Worm (Caenorhabditis elegans): ENCODE measurements around the gene F44F4.3.

DNA sequence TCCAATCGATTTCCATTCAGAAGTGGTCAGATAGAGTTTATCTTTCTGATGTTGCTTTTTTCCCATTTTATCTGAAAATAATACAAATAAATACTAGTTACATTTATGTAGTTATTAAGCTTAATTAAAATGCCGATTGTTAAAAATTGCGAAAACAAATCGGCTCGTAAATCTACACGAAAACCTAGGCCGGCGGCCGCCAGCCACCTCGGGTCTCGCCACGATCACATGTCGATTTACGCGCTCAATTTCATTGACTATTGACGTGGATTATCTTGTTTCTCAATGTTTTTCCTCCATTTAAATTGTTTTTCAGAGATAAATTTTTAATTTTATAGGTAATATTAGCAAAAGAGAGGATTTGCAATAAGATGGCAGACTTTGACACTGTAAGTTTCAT is 13.2 kb downstream of the F44F4.3 start, which contains the start of the genes cyn-4 and copz-1:
- no peak for TF ChIP-seq sea-1 (GFP tag; conservative IDR thresholded peaks at IDR 0.05)
- no peak for TF ChIP-seq ceh-36 (tag; optimal IDR thresholded peaks at IDR 0.05)
- no peak for TF ChIP-seq aly-1 (tag; optimal IDR thresholded peaks at IDR 0.05)
- no peak for TF ChIP-seq ama-1 (optimal IDR thresholded peaks at IDR 0.05)
- peak; percentile 27 for TF ChIP-seq ets-7 (tag; optimal IDR thresholded peaks at IDR 0.05)

All from whole organism, early embryonic.